Worm (Caenorhabditis elegans) whole organism, young adult: ENCODE data around the gene C03A7.2.

Source experiments
- B0019.2 ChIP-seq: fragments of 200-800 bp; sonication (Bioruptor generic); conservative IDR thresholded peaks from 2 replicates; pipeline ENCODE4 v1.3.6; 2022; ENCODE audit warnings: missing genetic modification reagents, missing genetic modification characterization, missing compliant biosample characterization
- C06A6.2 ChIP-seq: fragments of 200-800 bp; sonication (Bioruptor generic); conservative IDR thresholded peaks from 2 replicates; pipeline ENCODE4 v1.3.6; 2022; ENCODE audit warnings: missing genetic modification characterization, missing compliant biosample characterization
- F37B4.10 ChIP-seq: fragments of 200-800 bp; sonication (Bioruptor generic); IDR thresholded peaks from 2 replicates; pipeline ENCODE4 v1.3.6; 2022; ENCODE audit warnings: missing genetic modification characterization, missing compliant biosample characterization
- F57A8.1 ChIP-seq: fragments of 200-800 bp; sonication (Bioruptor generic); optimal IDR thresholded peaks from 2 replicates; lab custom pipeline; 2018; ENCODE audit warnings: mild to moderate bottlenecking, missing genetic modification characterization, moderate library complexity, missing compliant biosample characterization
- K12H6.12 ChIP-seq: fragments of 200-800 bp; sonication (Bioruptor generic); optimal IDR thresholded peaks from 2 replicates; lab custom pipeline; 2018; ENCODE audit warnings: mild to moderate bottlenecking, missing genetic modification characterization, missing compliant biosample characterization
- Y53F4B.3 ChIP-seq: fragments of 200-800 bp; sonication (Bioruptor generic); IDR thresholded peaks from 2 replicates; pipeline ENCODE4 v1.3.6; 2022; ENCODE audit warnings: missing genetic modification reagents, missing genetic modification characterization, missing compliant biosample characterization
- Y79H2A.3 ChIP-seq: fragments of 200-800 bp; sonication (Bioruptor generic); conservative IDR thresholded peaks from 2 replicates; pipeline ENCODE4 v1.3.6; 2022; ENCODE audit warnings: missing genetic modification reagents, missing genetic modification characterization, missing compliant biosample characterization
- akir-1 ChIP-seq: fragments of 200-800 bp; sonication (Bioruptor generic); optimal IDR thresholded peaks from 2 replicates; lab custom pipeline; 2018; ENCODE audit warnings: mild to moderate bottlenecking, missing genetic modification characterization, moderate library complexity, missing compliant biosample characterization
- ama-1 ChIP-seq, 3 experiments: fragments of 150-350 bp in 1 of 3; sonication (generic microtip) in 2 of 3; optimal IDR thresholded peaks; 2 replicates each; lab custom pipeline; 2014 to 2018; ENCODE audit warnings: missing biosample characterization in 2 of 3, missing genetic modification characterization in 2 of 3, missing genetic modification reagents in 2 of 3
- aptf-3 ChIP-seq: fragments of 200-800 bp; sonication (Bioruptor generic); IDR thresholded peaks from 2 replicates; pipeline ENCODE4 v1.3.6; 2022; ENCODE audit warnings: missing genetic modification characterization, missing compliant biosample characterization
- atf-7 ChIP-seq: sonication (generic microtip); optimal IDR thresholded peaks from 2 replicates; lab custom pipeline; 2017; ENCODE audit warnings: mild to moderate bottlenecking, missing genetic modification characterization, missing compliant biosample characterization
- athp-1 ChIP-seq: sonication (generic microtip); optimal IDR thresholded peaks from 2 replicates; lab custom pipeline; 2017; ENCODE audit warnings: mild to moderate bottlenecking, missing genetic modification characterization, missing compliant biosample characterization
- bed-1 ChIP-seq: fragments of 200-800 bp; sonication (Bioruptor generic); IDR thresholded peaks from 2 replicates; pipeline ENCODE4 v1.3.6; 2022; ENCODE audit warnings: missing genetic modification reagents, missing genetic modification characterization, missing compliant biosample characterization
- ceh-27 ChIP-seq: fragments of 200-800 bp; sonication (Bioruptor generic); optimal IDR thresholded peaks from 2 replicates; lab custom pipeline; 2018; ENCODE audit warnings: mild to moderate bottlenecking, missing genetic modification characterization, moderate library complexity, missing compliant biosample characterization
- chd-7 ChIP-seq: sonication (generic microtip); optimal IDR thresholded peaks from 2 replicates; lab custom pipeline; 2016; ENCODE audit warnings: mild to moderate bottlenecking, missing genetic modification characterization, moderate library complexity, missing compliant biosample characterization
- die-1 ChIP-seq: sonication (generic microtip); optimal IDR thresholded peaks from 2 replicates; lab custom pipeline; 2016; ENCODE audit warnings: missing genotype, mild to moderate bottlenecking, missing genetic modification characterization, missing compliant biosample characterization
- dpl-1 ChIP-seq: fragments of 150-350 bp; optimal IDR thresholded peaks from 2 replicates; lab custom pipeline; 2014; ENCODE audit warnings: missing biosample characterization, missing genetic modification reagents, missing genetic modification characterization
- fkh-3 ChIP-seq: sonication (generic microtip); optimal IDR thresholded peaks from 2 replicates; lab custom pipeline; 2016; ENCODE audit warnings: mild to moderate bottlenecking, missing genetic modification characterization, missing compliant biosample characterization
- him-1 ChIP-seq: sonication (generic microtip); optimal IDR thresholded peaks from 2 replicates; lab custom pipeline; 2016; ENCODE audit warnings: missing genotype, missing genetic modification reagents, missing genetic modification characterization, missing compliant biosample characterization
- hlh-12 ChIP-seq: sonication (generic microtip); optimal IDR thresholded peaks from 2 replicates; lab custom pipeline; 2016; ENCODE audit warnings: missing genetic modification characterization, missing compliant biosample characterization
- hlh-26 ChIP-seq: fragments of 200-800 bp; sonication (Bioruptor generic); conservative IDR thresholded peaks from 2 replicates; pipeline ENCODE4 v1.3.6; 2022; ENCODE audit warnings: missing genetic modification reagents, missing genetic modification characterization, missing compliant biosample characterization
- hrde-1 ChIP-seq: sonication (generic microtip); optimal IDR thresholded peaks from 2 replicates; lab custom pipeline; 2016; ENCODE audit warnings: missing genetic modification characterization, mild to moderate bottlenecking, missing compliant biosample characterization, moderate library complexity, missing genotype, missing genetic modification reagents, borderline replicate concordance
- let-526 ChIP-seq: fragments of 200-800 bp; sonication (Bioruptor generic); IDR thresholded peaks from 2 replicates; pipeline ENCODE4 v1.3.6; 2022; ENCODE audit warnings: missing genetic modification reagents, missing genetic modification characterization, missing compliant biosample characterization
- let-607 ChIP-seq, 2 experiments: fragments of 200-800 bp in 1 of 2; sonication (Bioruptor generic) in 1 of 2; sonication (generic microtip) in 1 of 2; optimal IDR thresholded peaks; 2 replicates each; lab custom pipeline; 2016 to 2018; ENCODE audit warnings: mild to moderate bottlenecking in 2 of 2, missing compliant biosample characterization in 2 of 2, missing genetic modification characterization in 2 of 2, moderate library complexity in 2 of 2, missing genotype in 1 of 2
- lin-26 ChIP-seq: fragments of 200-800 bp; sonication (Bioruptor generic); IDR thresholded peaks from 2 replicates; pipeline ENCODE4 v1.3.6; 2022; ENCODE audit warnings: missing genetic modification reagents, missing genetic modification characterization, missing compliant biosample characterization
- lin-40 ChIP-seq: sonication (generic microtip); optimal IDR thresholded peaks from 2 replicates; lab custom pipeline; 2016; ENCODE audit warnings: missing genetic modification characterization, mild to moderate bottlenecking, missing compliant biosample characterization, missing genotype, missing genetic modification reagents
- lin-54 ChIP-seq: fragments of 200-800 bp; sonication (Bioruptor generic); optimal IDR thresholded peaks from 2 replicates; lab custom pipeline; 2018; ENCODE audit warnings: mild to moderate bottlenecking, missing genetic modification characterization, missing compliant biosample characterization
- lir-1 ChIP-seq: fragments of 200-800 bp; sonication (Bioruptor generic); conservative IDR thresholded peaks from 2 replicates; pipeline ENCODE4 v1.3.6; 2022; ENCODE audit warnings: missing genetic modification reagents, missing genetic modification characterization, missing compliant biosample characterization
- lsl-1 ChIP-seq: fragments of 200-800 bp; sonication (Bioruptor generic); optimal IDR thresholded peaks from 2 replicates; lab custom pipeline; 2018; ENCODE audit warnings: mild to moderate bottlenecking, missing genetic modification characterization, moderate library complexity, missing compliant biosample characterization
- madf-3 ChIP-seq: fragments of 200-800 bp; sonication (Bioruptor generic); IDR thresholded peaks from 2 replicates; pipeline ENCODE4 v1.3.6; 2022; ENCODE audit warnings: missing genetic modification reagents, missing genetic modification characterization, missing compliant biosample characterization
- madf-6 ChIP-seq: fragments of 200-800 bp; sonication (Bioruptor generic); IDR thresholded peaks from 2 replicates; pipeline ENCODE4 v1.3.6; 2022; ENCODE audit warnings: missing genetic modification reagents, missing genetic modification characterization, missing compliant biosample characterization
- nhr-179 ChIP-seq: sonication (generic microtip); optimal IDR thresholded peaks from 2 replicates; lab custom pipeline; 2016; ENCODE audit warnings: mild to moderate bottlenecking, missing genetic modification characterization, missing compliant biosample characterization
- nhr-80 ChIP-seq: sonication (generic microtip); optimal IDR thresholded peaks from 2 replicates; lab custom pipeline; 2016; ENCODE audit warnings: missing genetic modification characterization, missing compliant biosample characterization
- rcor-1 ChIP-seq: fragments of 200-800 bp; sonication (Bioruptor generic); IDR thresholded peaks from 2 replicates; pipeline ENCODE4 v1.3.6; 2022; ENCODE audit warnings: missing genetic modification reagents, missing genetic modification characterization, missing compliant biosample characterization
- repo-1 ChIP-seq: sonication (generic microtip); optimal IDR thresholded peaks from 2 replicates; lab custom pipeline; 2017; ENCODE audit warnings: mild to moderate bottlenecking, missing genetic modification characterization, missing compliant biosample characterization
- sea-2 ChIP-seq: fragments of 200-800 bp; sonication (Bioruptor generic); IDR thresholded peaks from 2 replicates; pipeline ENCODE4 v1.3.6; 2022; ENCODE audit warnings: missing genetic modification characterization, missing compliant biosample characterization
- snpc-1.1 ChIP-seq: sonication (generic microtip); optimal IDR thresholded peaks from 2 replicates; lab custom pipeline; 2017; ENCODE audit warnings: missing genetic modification characterization, mild to moderate bottlenecking, missing compliant biosample characterization, antibody characterized with exemption, moderate library complexity, missing genotype, missing genetic modification reagents; ENCODE audit not compliant: insufficient read depth
- snpc-4 ChIP-seq, 5 experiments: fragments of 150-350 bp in 1 of 5; sonication (generic microtip) in 4 of 5; optimal IDR thresholded peaks; 2 replicates each; lab custom pipeline; 2014 to 2018; ENCODE audit warnings: missing genetic modification characterization in 5 of 5, missing biosample characterization in 3 of 5, antibody characterized with exemption in 2 of 5, mild to moderate bottlenecking in 2 of 5, missing compliant biosample characterization in 2 of 5, missing genotype in 2 of 5, moderate library complexity in 2 of 5, missing genetic modification reagents in 1 of 5
- unc-130 ChIP-seq: sonication (generic microtip); optimal IDR thresholded peaks from 2 replicates; lab custom pipeline; 2016; ENCODE audit warnings: missing genetic modification reagents, missing genetic modification characterization, missing compliant biosample characterization
- unc-62 ChIP-seq: fragments of 150-350 bp; optimal IDR thresholded peaks from 2 replicates; lab custom pipeline; 2014; ENCODE audit warnings: missing biosample characterization, missing genetic modification reagents, missing genetic modification characterization
- ztf-28 ChIP-seq: fragments of 200-800 bp; sonication (Bioruptor generic); IDR thresholded peaks from 2 replicates; pipeline ENCODE4 v1.3.6; 2022; ENCODE audit warnings: missing genetic modification reagents, missing genetic modification characterization, missing compliant biosample characterization

The C03A7.2 gene

DNA sequence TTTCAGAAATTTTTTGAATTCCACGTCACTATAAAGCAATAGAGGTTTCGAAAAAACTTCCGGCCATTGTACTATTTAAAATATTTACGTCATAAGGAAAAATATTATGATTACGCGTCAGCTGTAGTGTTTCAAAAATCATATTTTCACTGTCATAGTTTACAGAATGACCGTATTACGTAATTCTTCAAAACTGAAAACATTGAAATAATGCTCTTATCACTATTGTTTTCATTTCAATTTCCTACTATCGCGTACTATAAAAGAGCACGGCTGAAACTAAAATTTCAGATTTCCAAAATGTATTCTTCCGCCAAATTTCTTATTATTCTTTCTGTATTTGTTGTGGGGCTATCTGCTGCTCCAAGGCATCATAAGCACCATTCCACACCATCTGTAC lies 37.2 kb upstream of the C03A7.2 start, which contains the start of gene F14F9.2:
Gene F14F9.2, plus strand, starts transcription at position 301 of the 400 bp plus-strand sequence.
- TF ChIP-seq madf-3, result no peak
- TF ChIP-seq B0019.2 (GFP tag; lab: Robert Waterston, UW), result no peak

DNA sequence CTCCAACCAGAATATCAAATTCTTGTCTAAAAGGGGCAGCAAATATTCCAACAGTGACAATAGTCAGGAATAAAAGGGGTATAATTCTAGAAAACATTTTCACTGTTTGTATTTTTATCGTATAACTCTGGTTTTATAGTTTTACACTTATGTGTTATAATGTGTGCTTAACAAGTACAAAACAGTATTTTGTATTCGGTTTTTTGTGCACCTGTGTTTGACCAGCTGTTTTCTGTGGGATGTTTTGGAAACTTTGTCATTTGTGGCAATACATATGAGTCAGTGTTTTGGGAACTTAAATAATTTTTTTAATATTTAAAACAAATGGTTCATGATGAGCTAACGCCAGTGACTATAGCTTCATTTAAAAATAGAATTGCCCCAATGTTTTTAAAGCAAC lies 35.3 kb upstream of the C03A7.2 start, which contains the start of gene F14F9.6:
Gene F14F9.6, minus strand, starts transcription at position 101 of the 400 bp plus-strand sequence.
- TF ChIP-seq dpl-1 (GFP tag; lab: Kevin White, UChicago), result no peak
- no peak for TF ChIP-seq ama-1 (optimal IDR thresholded peaks at IDR 0.05; lab: Kevin White, UChicago)
- no peak for TF ChIP-seq ama-1 (GFP tag; optimal IDR thresholded peaks at IDR 0.05; lab: Kevin White, UChicago)
- TF ChIP-seq nhr-179 (tag; lab: Kevin White, UChicago), result no peak
- no peak for TF ChIP-seq lsl-1 (GFP tag; lab: Kevin White, UChicago)
- TF ChIP-seq hlh-12 (tag; lab: Kevin White, UChicago), result no peak
- no peak for TF ChIP-seq hlh-26 (GFP tag; lab: Robert Waterston, UW)
- TF ChIP-seq ztf-28 (GFP tag; lab: Robert Waterston, UW), result no peak
- no peak for TF ChIP-seq repo-1 (tag; lab: Kevin White, UChicago)
- TF ChIP-seq lin-54 (GFP tag; lab: Kevin White, UChicago), result no peak
- no peak for TF ChIP-seq F57A8.1
- TF ChIP-seq chd-7 (tag; lab: Kevin White, UChicago), result no peak
- TF ChIP-seq, all 124 proteins: peak for 0

DNA sequence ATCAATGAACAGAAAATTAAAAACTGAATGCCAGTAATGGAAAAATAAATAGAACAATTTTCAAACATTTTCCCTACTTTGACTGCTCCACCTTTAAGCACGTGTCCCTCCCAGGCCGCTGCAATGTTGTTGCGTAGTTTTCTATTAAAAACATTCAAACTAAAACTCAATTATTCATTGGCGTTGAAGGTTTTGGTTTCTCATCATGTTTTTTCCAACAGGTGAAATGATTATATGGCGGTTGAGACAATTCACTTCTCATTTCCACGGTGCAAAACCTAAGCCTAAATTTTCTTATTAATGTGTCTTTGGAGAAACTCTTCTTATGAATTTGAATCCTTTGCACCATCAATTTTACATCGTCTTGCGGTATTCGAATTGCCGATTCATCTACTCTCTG lies 30.8 kb upstream of the C03A7.2 start, which contains the start of gene srh-130:
Gene srh-130, plus strand, starts transcription at position 301 of the 400 bp plus-strand sequence.
- TF ChIP-seq ztf-28 (GFP tag; lab: Robert Waterston, UW), result no peak
- no peak for TF ChIP-seq lin-40 (tag; lab: Kevin White, UChicago)
- TF ChIP-seq unc-130, result no peak
- TF ChIP-seq sea-2 (GFP tag; lab: Robert Waterston, UW), result no peak
- no peak for TF ChIP-seq akir-1 (GFP tag; lab: Kevin White, UChicago)
- no peak for TF ChIP-seq let-607 (tag; optimal IDR thresholded peaks at IDR 0.05; lab: Kevin White, UChicago)
- no peak for TF ChIP-seq snpc-4 (GFP tag; optimal IDR thresholded peaks at IDR 0.05; lab: Kevin White, UChicago)
- no peak for TF ChIP-seq snpc-4 (tag; optimal IDR thresholded peaks at IDR 0.05; lab: Kevin White, UChicago)
- no peak for TF ChIP-seq rcor-1 (GFP tag; lab: Robert Waterston, UW)
- no peak for TF ChIP-seq C06A6.2 (GFP tag; lab: Robert Waterston, UW)
- no peak for TF ChIP-seq ama-1 (optimal IDR thresholded peaks at IDR 0.05; lab: Kevin White, UChicago)
- no peak for TF ChIP-seq ama-1 (GFP tag; optimal IDR thresholded peaks at IDR 0.05; lab: Kevin White, UChicago)
- no peak for TF ChIP-seq hrde-1 (tag; lab: Kevin White, UChicago)
- TF ChIP-seq atf-7 (tag; lab: Kevin White, UChicago), result no peak
- TF ChIP-seq F37B4.10 (GFP tag; lab: Robert Waterston, UW), result no peak
- TF ChIP-seq, all 124 proteins: peak for 0

DNA sequence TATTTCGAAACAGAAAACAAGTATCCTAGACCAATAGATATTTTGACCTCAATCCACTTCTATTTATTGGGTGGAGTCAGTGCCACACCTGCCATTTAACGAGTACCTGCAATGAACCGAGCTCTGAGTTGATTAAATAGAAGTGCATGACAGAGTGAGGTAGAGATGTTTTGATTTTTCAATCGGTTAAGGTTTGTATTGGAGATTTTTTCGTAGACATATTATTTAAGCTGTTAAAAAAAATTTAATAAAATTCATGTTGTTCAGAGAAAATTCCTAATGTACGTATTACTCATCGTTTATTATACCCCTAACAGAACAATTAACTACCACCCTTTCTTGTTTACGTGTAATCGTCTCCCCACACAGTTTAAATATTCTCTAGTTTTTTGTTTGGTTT lies 26.2 kb upstream of the C03A7.2 start, which contains the start of gene srx-38:
Gene srx-38, minus strand, starts transcription at position 101 of the 400 bp plus-strand sequence.
- TF ChIP-seq fkh-3 (tag; lab: Kevin White, UChicago) (no peak), lir-1 (GFP tag; lab: Robert Waterston, UW) (no peak), die-1 (tag; lab: Kevin White, UChicago) (no peak), Y53F4B.3 (GFP tag; lab: Robert Waterston, UW) (no peak), aptf-3 (no peak), unc-62 (GFP tag; lab: Kevin White, UChicago) (no peak), let-607 (tag; optimal IDR thresholded peaks at IDR 0.05; lab: Kevin White, UChicago) (no peak), athp-1 (tag; lab: Kevin White, UChicago) (no peak), ceh-27 (GFP tag; lab: Kevin White, UChicago) (no peak), lin-26 (GFP tag; lab: Robert Waterston, UW) (no peak), him-1 (tag; lab: Kevin White, UChicago) (no peak), Y79H2A.3 (GFP tag; lab: Robert Waterston, UW) (no peak), bed-1 (GFP tag; lab: Robert Waterston, UW) (no peak), nhr-80 (tag; lab: Kevin White, UChicago) (no peak), snpc-1.1 (tag; lab: Kevin White, UChicago) (no peak), let-526 (no peak), madf-6 (GFP tag; lab: Robert Waterston, UW) (no peak), K12H6.12 (no peak)
